Fruit fly (Drosophila melanogaster) whole organism, embryonic: Measurements from ENCODE around the gene CG8173.
A peak's percentile ranks its signal among the peaks of the same experiment; 100 is the strongest.

ENCODE experiments used
- Bgb ChIP-seq: fragments of 200-800 bp; sonication (Bioruptor generic); IDR thresholded peaks from 2 replicates; pipeline ENCODE4 v1.3.6; 2022; ENCODE audit warnings: missing biosample characterization, missing genetic modification characterization; ENCODE audit not compliant: partially characterized antibody
- BtbVII ChIP-seq: fragments of 200-800 bp; sonication (Bioruptor generic); optimal IDR thresholded peaks from 3 replicates; lab custom pipeline; 2017; ENCODE audit warnings: missing biosample characterization, mild to moderate bottlenecking, missing genetic modification characterization
- CG10565 ChIP-seq: fragments of 200-800 bp; sonication (Bioruptor generic); optimal IDR thresholded peaks from 3 replicates; lab custom pipeline; 2016; ENCODE audit warnings: missing biosample characterization, mild to moderate bottlenecking, missing genetic modification characterization
- CG11085 ChIP-seq: fragments of 200-800 bp; sonication (Bioruptor generic); IDR thresholded peaks from 2 replicates; pipeline ENCODE4 v1.3.6; 2022; ENCODE audit warnings: missing biosample characterization, missing genetic modification characterization
- CG13775 ChIP-seq: fragments of 200-800 bp; sonication (Bioruptor generic); optimal IDR thresholded peaks from 3 replicates; lab custom pipeline; 2017; ENCODE audit warnings: missing biosample characterization, mild to moderate bottlenecking, missing genetic modification characterization
- CG1529 ChIP-seq: fragments of 200-800 bp; sonication (Bioruptor generic); optimal IDR thresholded peaks from 3 replicates; lab custom pipeline; 2018; ENCODE audit warnings: missing biosample characterization, missing genetic modification characterization
- CG17359 ChIP-seq: fragments of 200-800 bp; sonication (Bioruptor generic); optimal IDR thresholded peaks from 3 replicates; lab custom pipeline; 2018; ENCODE audit warnings: missing biosample characterization, mild to moderate bottlenecking, missing genetic modification characterization, moderate library complexity
- CG1832 ChIP-seq: fragments of 200-800 bp; sonication (Bioruptor generic); optimal IDR thresholded peaks from 2 replicates; lab custom pipeline; 2017; ENCODE audit warnings: missing biosample characterization, mild to moderate bottlenecking, missing genetic modification characterization, inconsistent platforms
- CG18599 ChIP-seq: fragments of 200-800 bp; sonication (Bioruptor generic); optimal IDR thresholded peaks from 3 replicates; lab custom pipeline; 2017; ENCODE audit warnings: missing biosample characterization, missing genetic modification characterization, mild to moderate bottlenecking, moderate library complexity, missing genetic modification reagents
- CG18764 ChIP-seq: fragments of 200-800 bp; sonication (Bioruptor generic); optimal IDR thresholded peaks from 3 replicates; lab custom pipeline; 2016; ENCODE audit warnings: missing biosample characterization, missing genetic modification characterization
- CG2889 ChIP-seq: fragments of 200-800 bp; sonication (Bioruptor generic); IDR thresholded peaks from 3 replicates; pipeline ENCODE4 v1.3.6; 2022; ENCODE audit warnings: missing biosample characterization, missing genetic modification characterization
- CG30020 ChIP-seq: fragments of 200-800 bp; optimal IDR thresholded peaks from 2 replicates; lab custom pipeline; 2019; ENCODE audit warnings: missing biosample characterization, mild to moderate bottlenecking, missing genetic modification characterization, moderate library complexity
- CG32767 ChIP-seq: fragments of 200-800 bp; sonication (Bioruptor generic); IDR thresholded peaks from 2 replicates; pipeline ENCODE4 v1.3.6; 2022; ENCODE audit warnings: missing biosample characterization, missing genetic modification characterization
- CG42726 ChIP-seq: fragments of 200-800 bp; sonication (Bioruptor generic); IDR thresholded peaks from 2 replicates; pipeline ENCODE4 v1.3.6; 2022; ENCODE audit warnings: missing biosample characterization, missing genetic modification characterization; ENCODE audit not compliant: partially characterized antibody
- CG4424 ChIP-seq: fragments of 200-800 bp; sonication (Bioruptor generic); optimal IDR thresholded peaks from 3 replicates; lab custom pipeline; 2016; ENCODE audit warnings: missing biosample characterization, missing genetic modification characterization
- CG6272 ChIP-seq: fragments of 200-800 bp; sonication (Bioruptor generic); IDR thresholded peaks from 2 replicates; pipeline ENCODE4 v1.3.6; 2022; ENCODE audit warnings: missing biosample characterization, missing genetic modification characterization
- CG6765 ChIP-seq: fragments of 200-800 bp; sonication (Bioruptor generic); optimal IDR thresholded peaks from 3 replicates; lab custom pipeline; 2017; ENCODE audit warnings: missing biosample characterization, mild to moderate bottlenecking, missing genetic modification characterization
- CG6813 ChIP-seq: fragments of 200-800 bp; sonication (Bioruptor generic); optimal IDR thresholded peaks from 2 replicates; lab custom pipeline; 2017; ENCODE audit warnings: missing biosample characterization, missing genetic modification characterization, mild to moderate bottlenecking, moderate library complexity, missing genetic modification reagents
- CG6854 ChIP-seq: fragments of 200-800 bp; sonication (Bioruptor generic); optimal IDR thresholded peaks from 3 replicates; lab custom pipeline; 2017; ENCODE audit warnings: missing biosample characterization, mild to moderate bottlenecking, missing genetic modification characterization
- CG7839 ChIP-seq: fragments of 200-800 bp; sonication (Bioruptor generic); optimal IDR thresholded peaks from 3 replicates; lab custom pipeline; 2018; ENCODE audit warnings: missing biosample characterization, mild to moderate bottlenecking, missing genetic modification characterization, moderate library complexity
- CG9797 ChIP-seq: fragments of 200-800 bp; sonication (Bioruptor generic); optimal IDR thresholded peaks from 3 replicates; lab custom pipeline; 2018; ENCODE audit warnings: missing biosample characterization, mild to moderate bottlenecking, missing genetic modification characterization
- Dp ChIP-seq: fragments of 200-800 bp; sonication (Bioruptor generic); optimal IDR thresholded peaks from 2 replicates; lab custom pipeline; 2018; ENCODE audit warnings: missing biosample characterization, mild to moderate bottlenecking, missing genetic modification characterization, moderate library complexity
- E2f2 ChIP-seq: fragments of 200-800 bp; sonication (Bioruptor generic); IDR thresholded peaks from 2 replicates; pipeline ENCODE4 v1.3.6; 2022; ENCODE audit warnings: missing biosample characterization, missing genetic modification characterization
- H15 ChIP-seq: fragments of 200-800 bp; sonication (Bioruptor generic); IDR thresholded peaks from 3 replicates; pipeline ENCODE4 v1.3.6; 2022; ENCODE audit warnings: missing biosample characterization, missing genetic modification characterization
- Spps ChIP-seq: fragments of 200-800 bp; sonication (Bioruptor generic); optimal IDR thresholded peaks from 2 replicates; lab custom pipeline; 2018; ENCODE audit warnings: missing biosample characterization, mild to moderate bottlenecking, missing genetic modification characterization
- Sry-β ChIP-seq: fragments of 200-800 bp; sonication (Bioruptor generic); optimal IDR thresholded peaks from 2 replicates; lab custom pipeline; 2018; ENCODE audit warnings: missing biosample characterization, mild to moderate bottlenecking, missing genetic modification characterization, moderate library complexity
- TFAM ChIP-seq: fragments of 200-800 bp; sonication (Bioruptor generic); optimal IDR thresholded peaks from 2 replicates; lab custom pipeline; 2017; ENCODE audit warnings: missing biosample characterization, missing genetic modification characterization, inconsistent platforms
- abd-A ChIP-seq: fragments of 200-800 bp; sonication (Bioruptor generic); optimal IDR thresholded peaks from 3 replicates; lab custom pipeline; 2019; ENCODE audit warnings: missing biosample characterization, mild to moderate bottlenecking, missing genetic modification characterization, moderate library complexity
- ara ChIP-seq: fragments of 200-800 bp; sonication (Bioruptor generic); IDR thresholded peaks from 2 replicates; pipeline ENCODE4 v1.3.6; 2022; ENCODE audit warnings: missing biosample characterization, missing genetic modification characterization
- bcd ChIP-seq: fragments of 200-800 bp; sonication (Bioruptor generic); optimal IDR thresholded peaks from 2 replicates; lab custom pipeline; 2017; ENCODE audit warnings: missing biosample characterization, mild to moderate bottlenecking, missing genetic modification characterization
- crol ChIP-seq: fragments of 200-800 bp; sonication (Bioruptor generic); IDR thresholded peaks from 2 replicates; pipeline ENCODE4 v1.3.6; 2022; ENCODE audit warnings: missing biosample characterization, missing genetic modification characterization
- ems ChIP-seq: fragments of 200-800 bp; sonication (Bioruptor generic); optimal IDR thresholded peaks from 3 replicates; lab custom pipeline; 2016; ENCODE audit warnings: missing biosample characterization, missing genetic modification characterization
- en ChIP-seq: fragments of 200-800 bp; sonication (Bioruptor generic); optimal IDR thresholded peaks from 2 replicates; lab custom pipeline; 2016; ENCODE audit warnings: missing biosample characterization, missing genetic modification characterization
- esg ChIP-seq: fragments of 200-800 bp; sonication (Bioruptor generic); conservative IDR thresholded peaks from 2 replicates; pipeline ENCODE4 v1.3.6; 2022; ENCODE audit warnings: missing biosample characterization, missing genetic modification characterization
- fd64A ChIP-seq: fragments of 200-800 bp; sonication (Bioruptor generic); optimal IDR thresholded peaks from 3 replicates; lab custom pipeline; 2018; ENCODE audit warnings: missing biosample characterization, mild to moderate bottlenecking, missing genetic modification characterization
- fd96Cb ChIP-seq: fragments of 200-800 bp; sonication (Bioruptor generic); optimal IDR thresholded peaks from 2 replicates; lab custom pipeline; 2018; ENCODE audit warnings: missing biosample characterization, mild to moderate bottlenecking, missing genetic modification characterization, moderate library complexity
- ftz-f1 ChIP-seq: fragments of 200-800 bp; sonication (Bioruptor generic); optimal IDR thresholded peaks from 2 replicates; lab custom pipeline; 2016; ENCODE audit warnings: missing biosample characterization, missing genetic modification characterization
- kni ChIP-seq: fragments of 200-800 bp; sonication (Bioruptor generic); optimal IDR thresholded peaks from 3 replicates; lab custom pipeline; 2017; ENCODE audit warnings: mild to moderate bottlenecking, missing biosample characterization, missing genetic modification reagents, missing genetic modification characterization
- lov ChIP-seq, 2 experiments: fragments of 200-800 bp in 1 of 2; fragments of >200 bp in 1 of 2; sonication (Bioruptor generic) in 1 of 2; IDR thresholded peaks in 1 of 2; optimal IDR thresholded peaks in 1 of 2; 2 replicates in 1 of 2; 3 replicates in 1 of 2; pipeline versions ENCODE4 v1.3.6 to Lab custom; 2017 to 2022; ENCODE audit warnings: missing biosample characterization in 1 of 2, missing genetic modification characterization in 1 of 2
- nerfin-1 ChIP-seq: fragments of 200-800 bp; sonication (Bioruptor generic); optimal IDR thresholded peaks from 3 replicates; lab custom pipeline; 2019; ENCODE audit warnings: missing biosample characterization, mild to moderate bottlenecking, missing genetic modification characterization, moderate library complexity
- nerfin-2 ChIP-seq: fragments of 200-800 bp; sonication (Bioruptor generic); IDR thresholded peaks from 2 replicates; pipeline ENCODE4 v1.3.6; 2022; ENCODE audit warnings: missing biosample characterization, missing genetic modification characterization; ENCODE audit not compliant: partially characterized antibody
- org-1 ChIP-seq: fragments of 200-800 bp; sonication (Bioruptor generic); optimal IDR thresholded peaks from 2 replicates; lab custom pipeline; 2017; ENCODE audit warnings: missing biosample characterization, missing genetic modification characterization
- repo ChIP-seq: fragments of 200-800 bp; sonication (Bioruptor generic); optimal IDR thresholded peaks from 2 replicates; lab custom pipeline; 2016; ENCODE audit warnings: missing biosample characterization, missing genetic modification characterization
- sd ChIP-seq: fragments of 200-800 bp; sonication (Bioruptor generic); optimal IDR thresholded peaks from 3 replicates; lab custom pipeline; 2018; ENCODE audit warnings: missing biosample characterization, mild to moderate bottlenecking, missing genetic modification characterization, moderate library complexity
- sisA ChIP-seq: fragments of 200-800 bp; sonication (Bioruptor generic); IDR thresholded peaks from 2 replicates; pipeline ENCODE4 v1.3.6; 2022; ENCODE audit warnings: missing biosample characterization, missing genetic modification characterization
- slp2 ChIP-seq: fragments of 200-800 bp; sonication (Bioruptor generic); optimal IDR thresholded peaks from 2 replicates; lab custom pipeline; 2016; ENCODE audit warnings: missing biosample characterization, missing genetic modification characterization
- tna ChIP-seq: fragments of 200-800 bp; sonication (Bioruptor generic); IDR thresholded peaks from 2 replicates; pipeline ENCODE4 v1.3.6; 2022; ENCODE audit warnings: missing biosample characterization, missing genetic modification characterization; ENCODE audit not compliant: partially characterized antibody
- vvl ChIP-seq: fragments of 200-800 bp; sonication (Bioruptor generic); IDR thresholded peaks from 2 replicates; pipeline ENCODE4 v1.3.6; 2022; ENCODE audit warnings: missing biosample characterization, missing genetic modification characterization

CG8173 gene

DNA sequence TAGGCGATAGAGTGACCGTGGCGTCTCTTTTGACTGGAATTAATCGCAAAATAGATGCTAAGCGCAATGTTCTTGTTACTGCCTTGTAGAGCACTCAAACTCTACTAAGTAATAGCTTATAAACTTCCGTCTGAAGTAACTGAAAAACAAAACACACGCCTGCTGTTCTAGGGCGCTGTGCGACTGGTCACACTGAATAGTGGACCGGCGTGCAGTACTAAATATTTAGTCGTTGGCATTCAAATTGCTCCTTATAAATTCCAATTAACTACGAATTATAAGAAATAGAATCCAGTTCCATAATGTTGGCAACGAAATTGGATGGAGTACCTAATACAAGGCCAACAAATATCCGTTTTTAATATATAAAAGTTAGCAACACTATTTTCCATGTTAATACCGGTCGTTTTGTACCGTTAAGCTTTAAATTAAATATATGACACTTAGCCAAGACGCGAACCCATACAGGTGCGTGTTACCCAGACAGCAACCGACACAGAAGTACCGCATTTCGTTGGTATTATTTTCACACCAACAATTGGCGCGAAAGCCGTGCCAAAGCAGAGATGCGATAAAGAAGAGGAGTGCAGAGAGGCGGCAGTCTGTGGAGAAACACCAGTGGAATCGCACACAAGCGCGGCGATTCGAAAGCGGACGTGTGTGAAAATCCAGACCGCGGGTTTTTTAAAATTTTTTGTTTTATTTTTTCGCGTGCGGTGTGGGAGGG is at the start of gene CG8173, which contains the start of gene raskol (continued):
- TF ChIP-seq CG6813, result no peak
- no peak for TF ChIP-seq esg (GFP tag; lab: Robert Waterston, UW)
- peak; percentile 11 for TF ChIP-seq bcd (GFP tag; lab: Kevin White, UChicago)
- peak; percentile 28 for TF ChIP-seq CG6765 (GFP tag; lab: Kevin White, UChicago)
- no peak for TF ChIP-seq CG1832 (GFP tag; lab: Kevin White, UChicago)
- no peak for TF ChIP-seq org-1
- TF ChIP-seq Dp, result peak; percentile 70
- TF ChIP-seq CG10565 (GFP tag; lab: Kevin White, UChicago), result no peak
- peak; percentile 36 for TF ChIP-seq sd (tag; lab: Kevin White, UChicago)
- TF ChIP-seq Sry-β, result no peak
- TF ChIP-seq repo (GFP tag; lab: Kevin White, UChicago), result no peak
- TF ChIP-seq CG9797 (GFP tag; lab: Kevin White, UChicago), result peak; percentile 89
- TF ChIP-seq CG32767 (GFP tag; lab: Robert Waterston, UW), result no peak
- no peak for TF ChIP-seq ems
- no peak for TF ChIP-seq CG4424 (GFP tag; lab: Kevin White, UChicago)
- TF ChIP-seq slp2 (GFP tag; lab: Kevin White, UChicago), result no peak
- TF ChIP-seq H15 (GFP tag; lab: Robert Waterston, UW), result no peak
- no peak for TF ChIP-seq Spps (tag; lab: Kevin White, UChicago)
- peak; percentile 84 for TF ChIP-seq E2f2 (GFP tag; lab: Robert Waterston, UW)
- peak; percentile 50; the same call in 1 of the 2 replicates for TF ChIP-seq tna (GFP tag; lab: Robert Waterston, UW)
- TF ChIP-seq vvl (GFP tag; lab: Robert Waterston, UW), result peak; percentile 68
- TF ChIP-seq kni (GFP tag; lab: Kevin White, UChicago), result peak; percentile 51
- no peak for TF ChIP-seq BtbVII (GFP tag; lab: Kevin White, UChicago)
- TF ChIP-seq CG7839, result no peak
- peak; percentile 57 for TF ChIP-seq abd-A (tag; lab: Kevin White, UChicago)
- TF ChIP-seq CG30020 (tag; lab: Kevin White, UChicago), result peak; percentile 7
- no peak for TF ChIP-seq fd96Cb (tag; lab: Kevin White, UChicago)
- peak; percentile 58; the same call in 1 of the 2 replicates for TF ChIP-seq Bgb (GFP tag; lab: Robert Waterston, UW)
- no peak for TF ChIP-seq CG13775
- no peak for TF ChIP-seq CG1529 (GFP tag; lab: Kevin White, UChicago)
- TF ChIP-seq nerfin-2 (GFP tag; lab: Robert Waterston, UW), result 0 out of 2 replicates have a peak, but pooled peaks have one; percentile 29
- no peak for TF ChIP-seq CG6272 (GFP tag; lab: Robert Waterston, UW)
- TF ChIP-seq TFAM (GFP tag; lab: Kevin White, UChicago), result no peak
- TF ChIP-seq CG18764 (GFP tag; lab: Kevin White, UChicago), result no peak
- TF ChIP-seq CG42726, result peak; percentile 71; the same call in 1 of the 2 replicates
- TF ChIP-seq CG11085 (GFP tag; lab: Robert Waterston, UW), result no peak
- no peak for TF ChIP-seq CG6854 (GFP tag; lab: Kevin White, UChicago)
- no peak for TF ChIP-seq lov (optimal IDR thresholded peaks at IDR 0.05; lab: Kevin White, UChicago)
- 0 out of 3 replicates have a peak, but pooled peaks have one; percentile 20 for TF ChIP-seq lov (GFP tag; IDR thresholded peaks at IDR 0.05; lab: Robert Waterston, UW)
- TF ChIP-seq fd64A (GFP tag; lab: Kevin White, UChicago), result no peak
- peak; percentile 12 for TF ChIP-seq nerfin-1 (tag; lab: Kevin White, UChicago)
- TF ChIP-seq crol (GFP tag; lab: Robert Waterston, UW), result peak; percentile 62
- TF ChIP-seq ara (GFP tag; lab: Robert Waterston, UW), result no peak
- TF ChIP-seq ftz-f1, result no peak
- TF ChIP-seq CG2889 (GFP tag; lab: Robert Waterston, UW), result no peak
- TF ChIP-seq CG17359, result peak; percentile 2
- peak; percentile 22 for TF ChIP-seq CG18599 (GFP tag; lab: Kevin White, UChicago)
- TF ChIP-seq en (GFP tag; lab: Kevin White, UChicago), result no peak
- TF ChIP-seq sisA (GFP tag; lab: Robert Waterston, UW), result no peak
